Worm (Caenorhabditis elegans) whole organism, late embryonic: Measurements from ENCODE around the gene C06B3.1.

ENCODE experiments used
- C08G9.2 ChIP-seq: sonication (generic microtip); optimal IDR thresholded peaks from 2 replicates; lab custom pipeline; 2016; ENCODE audit warnings: mild to moderate bottlenecking, missing genetic modification characterization, moderate library complexity, missing compliant biosample characterization
- K09A11.1 ChIP-seq: sonication (generic microtip); optimal IDR thresholded peaks from 2 replicates; lab custom pipeline; 2017; ENCODE audit warnings: antibody characterized with exemption, mild to moderate bottlenecking, missing genetic modification characterization, missing compliant biosample characterization; ENCODE audit not compliant: insufficient read depth
- T23F11.4 ChIP-seq: fragments of 200-800 bp; sonication (Bioruptor generic); optimal IDR thresholded peaks from 2 replicates; lab custom pipeline; 2018; ENCODE audit warnings: mild to moderate bottlenecking, missing genetic modification characterization, missing compliant biosample characterization
- ahr-1 ChIP-seq: sonication (generic microtip); optimal IDR thresholded peaks from 2 replicates; lab custom pipeline; 2016; ENCODE audit warnings: missing genetic modification characterization, missing compliant biosample characterization
- ama-1 ChIP-seq: fragments of 150-350 bp; optimal IDR thresholded peaks from 2 replicates; lab custom pipeline; 2014
- ceh-18 ChIP-seq: sonication (generic microtip); optimal IDR thresholded peaks from 2 replicates; lab custom pipeline; 2016; ENCODE audit warnings: missing genetic modification characterization, missing compliant biosample characterization
- ceh-22 ChIP-seq: sonication (generic microtip); optimal IDR thresholded peaks from 2 replicates; lab custom pipeline; 2017; ENCODE audit warnings: missing biosample characterization, missing genetic modification characterization
- ceh-24 ChIP-seq: sonication (generic microtip); optimal IDR thresholded peaks from 2 replicates; lab custom pipeline; 2016; ENCODE audit warnings: mild to moderate bottlenecking, missing genetic modification characterization, missing compliant biosample characterization
- ceh-31 ChIP-seq: sonication (generic microtip); optimal IDR thresholded peaks from 2 replicates; lab custom pipeline; 2016; ENCODE audit warnings: missing genetic modification characterization, missing compliant biosample characterization
- ceh-45 ChIP-seq: fragments of 200-800 bp; sonication (Bioruptor generic); IDR thresholded peaks from 2 replicates; pipeline ENCODE4 v1.3.6; 2022; ENCODE audit warnings: missing genetic modification reagents, missing genetic modification characterization, missing compliant biosample characterization
- ceh-6 ChIP-seq: fragments of 200-800 bp; sonication (Bioruptor generic); optimal IDR thresholded peaks from 2 replicates; lab custom pipeline; 2018; ENCODE audit warnings: mild to moderate bottlenecking, missing genetic modification characterization, missing compliant biosample characterization
- ceh-9 ChIP-seq: sonication (generic microtip); optimal IDR thresholded peaks from 2 replicates; lab custom pipeline; 2016; ENCODE audit warnings: mild to moderate bottlenecking, missing genetic modification characterization, inconsistent platforms, missing compliant biosample characterization
- elt-2 ChIP-seq: sonication (generic microtip); optimal IDR thresholded peaks from 2 replicates; lab custom pipeline; 2016; ENCODE audit warnings: missing genetic modification reagents, missing genetic modification characterization, missing compliant biosample characterization
- elt-4 ChIP-seq: sonication (generic microtip); optimal IDR thresholded peaks from 2 replicates; lab custom pipeline; 2016; ENCODE audit warnings: missing genetic modification characterization, missing compliant biosample characterization
- fax-1 ChIP-seq: sonication (generic microtip); optimal IDR thresholded peaks from 2 replicates; lab custom pipeline; 2016; ENCODE audit warnings: missing genotype, missing genetic modification characterization, missing compliant biosample characterization
- fkh-6 ChIP-seq: sonication (generic microtip); optimal IDR thresholded peaks from 2 replicates; lab custom pipeline; 2016; ENCODE audit warnings: missing genetic modification characterization, missing compliant biosample characterization
- hlh-15 ChIP-seq: sonication (generic microtip); optimal IDR thresholded peaks from 2 replicates; lab custom pipeline; 2016; ENCODE audit warnings: missing genetic modification characterization, missing compliant biosample characterization
- hlh-30 ChIP-seq: sonication (generic microtip); optimal IDR thresholded peaks from 2 replicates; lab custom pipeline; 2017; ENCODE audit warnings: antibody characterized with exemption, missing genetic modification characterization, missing compliant biosample characterization; ENCODE audit not compliant: insufficient read depth
- hlh-6 ChIP-seq: sonication (generic microtip); optimal IDR thresholded peaks from 2 replicates; lab custom pipeline; 2016; ENCODE audit warnings: missing genotype, missing genetic modification characterization, missing compliant biosample characterization
- hlh-8 ChIP-seq: sonication (generic microtip); optimal IDR thresholded peaks from 2 replicates; lab custom pipeline; 2016; ENCODE audit warnings: missing genotype, missing genetic modification characterization, missing compliant biosample characterization
- lim-6 ChIP-seq: sonication (generic microtip); optimal IDR thresholded peaks from 2 replicates; lab custom pipeline; 2016; ENCODE audit warnings: missing genetic modification characterization, missing compliant biosample characterization
- madf-2 ChIP-seq: sonication (generic microtip); optimal IDR thresholded peaks from 2 replicates; lab custom pipeline; 2017; ENCODE audit warnings: missing genetic modification characterization, missing compliant biosample characterization
- odd-2 ChIP-seq: sonication (generic microtip); optimal IDR thresholded peaks from 2 replicates; lab custom pipeline; 2017; ENCODE audit warnings: antibody characterized with exemption, mild to moderate bottlenecking, missing genetic modification characterization, missing compliant biosample characterization
- pha-2 ChIP-seq: sonication (generic microtip); optimal IDR thresholded peaks from 2 replicates; lab custom pipeline; 2017; ENCODE audit warnings: mild to moderate bottlenecking, missing genetic modification characterization, missing compliant biosample characterization
- pha-4 ChIP-seq: fragments of 150-350 bp; optimal IDR thresholded peaks from 2 replicates; lab custom pipeline; 2018; ENCODE audit warnings: missing biosample characterization, missing genetic modification reagents, missing genetic modification characterization
- pros-1 ChIP-seq: fragments of 150-350 bp; optimal IDR thresholded peaks from 2 replicates; lab custom pipeline; 2014; ENCODE audit warnings: missing biosample characterization, missing genetic modification reagents, missing genetic modification characterization
- ref-2 ChIP-seq: sonication (generic microtip); optimal IDR thresholded peaks from 2 replicates; lab custom pipeline; 2016; ENCODE audit warnings: missing genetic modification characterization, missing compliant biosample characterization
- rnt-1 ChIP-seq: sonication (generic microtip); optimal IDR thresholded peaks from 2 replicates; lab custom pipeline; 2016; ENCODE audit warnings: missing genetic modification characterization, missing compliant biosample characterization
- sox-2 ChIP-seq: fragments of 200-800 bp; sonication (Bioruptor generic); IDR thresholded peaks from 2 replicates; pipeline ENCODE4 v1.3.6; 2022; ENCODE audit warnings: missing genetic modification reagents, missing genetic modification characterization, missing compliant biosample characterization
- sox-4 ChIP-seq: sonication (generic microtip); optimal IDR thresholded peaks from 2 replicates; lab custom pipeline; 2017; ENCODE audit warnings: mild to moderate bottlenecking, missing genetic modification characterization, inconsistent platforms, missing compliant biosample characterization
- syd-9 ChIP-seq: sonication (generic microtip); optimal IDR thresholded peaks from 2 replicates; lab custom pipeline; 2016; ENCODE audit warnings: mild to moderate bottlenecking, missing genetic modification characterization, moderate library complexity, missing compliant biosample characterization
- tbx-7 ChIP-seq: sonication (generic microtip); optimal IDR thresholded peaks from 2 replicates; lab custom pipeline; 2016; ENCODE audit warnings: missing genotype, missing genetic modification characterization, missing compliant biosample characterization
- unc-42 ChIP-seq: sonication (generic microtip); optimal IDR thresholded peaks from 2 replicates; lab custom pipeline; 2016; ENCODE audit warnings: missing genotype, missing genetic modification characterization, missing compliant biosample characterization
- unc-55 ChIP-seq: sonication (generic microtip); optimal IDR thresholded peaks from 2 replicates; lab custom pipeline; 2017; ENCODE audit warnings: missing biosample characterization, missing genetic modification reagents, missing genetic modification characterization
- ztf-16 ChIP-seq: sonication (generic microtip); optimal IDR thresholded peaks from 2 replicates; lab custom pipeline; 2017; ENCODE audit warnings: missing genetic modification characterization, missing compliant biosample characterization

C06B3.1 gene

ce11 chrV:13893583-13893982, 9.0 kb upstream of the C06B3.1 start:
- no peak for TF ChIP-seq K09A11.1 (tag; lab: Kevin White, UChicago)
- TF ChIP-seq elt-2 = peak; percentile 51
- TF ChIP-seq, all 69 proteins: peak for 1

ce11 chrV:13898356-13898755, 4.2 kb upstream of the C06B3.1 start, which contains the start of gene cyp-35C1:
TSS of gene cyp-35C1 (minus strand) at chrV:13898487.
- TF ChIP-seq fkh-6 (no peak), elt-2 (peak; percentile 22)
- TF ChIP-seq, all 69 proteins: peak for 1

- TF ChIP-seq C08G9.2 (tag; lab: Kevin White, UChicago) (no peak), pha-4 (no peak), rnt-1 (no peak), K09A11.1 (tag; lab: Kevin White, UChicago) (no peak), ceh-22 (tag; lab: Kevin White, UChicago) (no peak), ceh-9 (no peak), syd-9 (tag; lab: Kevin White, UChicago) (no peak), ztf-16 (tag; lab: Kevin White, UChicago) (no peak), ceh-24 (no peak)
- TF ChIP-seq, all 69 proteins: peak for 0
These were observed 3.4 kb upstream of the C06B3.1 start, which contains the start of gene oac-3 for ce11 chrV:13899213-13899612. TSS of gene oac-3 (plus strand) at chrV:13899513.

ce11 chrV:13904446-13904845, 1.9 kb downstream of the C06B3.1 start, which contains the start of gene stdh-3:
TSS of gene stdh-3 (plus strand) at chrV:13904611.
- TF ChIP-seq ztf-16 (tag; lab: Kevin White, UChicago) = no peak
- TF ChIP-seq ref-2 (tag; lab: Kevin White, UChicago) = no peak
- no peak for TF ChIP-seq ama-1
- TF ChIP-seq lim-6 (tag; lab: Kevin White, UChicago) = no peak
- TF ChIP-seq fax-1 = no peak
- TF ChIP-seq ceh-6 (GFP tag; lab: Kevin White, UChicago) = no peak
- TF ChIP-seq pros-1 = no peak
- TF ChIP-seq hlh-15 (tag; lab: Kevin White, UChicago) = no peak
- TF ChIP-seq ceh-18 = no peak
- TF ChIP-seq, all 69 proteins: peak for 0

- no peak for TF ChIP-seq pha-2 (tag; lab: Kevin White, UChicago)
- TF ChIP-seq elt-4 (tag; lab: Kevin White, UChicago) = no peak
- peak; percentile 86 for TF ChIP-seq unc-42 (tag; lab: Kevin White, UChicago)
- TF ChIP-seq hlh-6 (tag; lab: Kevin White, UChicago) = no peak
- TF ChIP-seq tbx-7 (tag; lab: Kevin White, UChicago) = no peak
- no peak for TF ChIP-seq ahr-1 (tag; lab: Kevin White, UChicago)
- no peak for TF ChIP-seq ceh-24
These were observed 3.6 kb downstream of the C06B3.1 start, which contains the start of gene stdh-1 for ce11 chrV:13906166-13906565. TSS of gene stdh-1 (plus strand) at chrV:13906492.

- no peak for TF ChIP-seq ceh-22 (tag; lab: Kevin White, UChicago)
- TF ChIP-seq hlh-8 = no peak
- no peak for TF ChIP-seq elt-2
- TF ChIP-seq, all 69 proteins: peak for 0
These were observed 5.0 kb downstream of the C06B3.1 start for ce11 chrV:13907557-13908104.

ce11 chrV:13908120-13908915, 5.7 kb downstream of the C06B3.1 start:
- TF ChIP-seq fax-1 = no peak
- no peak for TF ChIP-seq ceh-45 (GFP tag; lab: Robert Waterston, UW)
- TF ChIP-seq pha-2 (tag; lab: Kevin White, UChicago) = no peak
- no peak for TF ChIP-seq unc-55 (GFP tag; lab: Kevin White, UChicago)
- TF ChIP-seq lim-6 (tag; lab: Kevin White, UChicago) = no peak
- TF ChIP-seq sox-4 (tag; lab: Kevin White, UChicago) = no peak
- TF ChIP-seq tbx-7 (tag; lab: Kevin White, UChicago) = no peak
- TF ChIP-seq madf-2 (tag; lab: Kevin White, UChicago) = no peak
- no peak for TF ChIP-seq ceh-31
- no peak for TF ChIP-seq odd-2 (tag; lab: Kevin White, UChicago)
- no peak for TF ChIP-seq ahr-1 (tag; lab: Kevin White, UChicago)
- TF ChIP-seq pros-1 = no peak
- TF ChIP-seq elt-2 = no peak
- TF ChIP-seq hlh-30 (tag; lab: Kevin White, UChicago) = no peak
- no peak for TF ChIP-seq T23F11.4 (GFP tag; lab: Kevin White, UChicago)
- no peak for TF ChIP-seq sox-2
- TF ChIP-seq ref-2 (tag; lab: Kevin White, UChicago) = no peak
- no peak for TF ChIP-seq ceh-18
